Fruit fly (Drosophila melanogaster) whole organism, embryonic: ENCODE data around the gene Obp28a.

Experiments
- CG10543 ChIP-seq: fragments of 200-800 bp; sonication (Bioruptor generic); optimal IDR thresholded peaks from 3 replicates; lab custom pipeline; 2017; ENCODE audit warnings: missing biosample characterization, mild to moderate bottlenecking, missing genetic modification characterization, moderate library complexity
- CG11456 ChIP-seq: fragments of 200-800 bp; sonication (Bioruptor generic); IDR thresholded peaks from 3 replicates; pipeline ENCODE4 v1.3.6; 2022; ENCODE audit warnings: missing biosample characterization, missing genetic modification characterization
- CG14667 ChIP-seq: fragments of 200-800 bp; sonication (Bioruptor generic); IDR thresholded peaks from 2 replicates; pipeline ENCODE4 v1.3.6; 2022; ENCODE audit warnings: missing biosample characterization, missing genetic modification characterization
- CG15601 ChIP-seq: fragments of 200-800 bp; sonication (Bioruptor generic); optimal IDR thresholded peaks from 3 replicates; lab custom pipeline; 2019; ENCODE audit warnings: missing biosample characterization, mild to moderate bottlenecking, missing genetic modification characterization, moderate library complexity
- CG17359 ChIP-seq: fragments of 200-800 bp; sonication (Bioruptor generic); optimal IDR thresholded peaks from 3 replicates; lab custom pipeline; 2018; ENCODE audit warnings: missing biosample characterization, mild to moderate bottlenecking, missing genetic modification characterization, moderate library complexity
- CG17912 ChIP-seq: fragments of 200-800 bp; sonication (Bioruptor generic); optimal IDR thresholded peaks from 2 replicates; lab custom pipeline; 2018; ENCODE audit warnings: missing biosample characterization, mild to moderate bottlenecking, missing genetic modification characterization
- CG1792 ChIP-seq: fragments of 200-800 bp; sonication (Bioruptor generic); optimal IDR thresholded peaks from 2 replicates; lab custom pipeline; 2016; ENCODE audit warnings: missing biosample characterization, missing genetic modification characterization
- CG2120 ChIP-seq: fragments of 200-800 bp; sonication (Bioruptor generic); optimal IDR thresholded peaks from 3 replicates; lab custom pipeline; 2016; ENCODE audit warnings: missing biosample characterization, missing genetic modification characterization
- CG30403 ChIP-seq: fragments of 200-800 bp; sonication (Bioruptor generic); optimal IDR thresholded peaks from 3 replicates; lab custom pipeline; 2016; ENCODE audit warnings: missing biosample characterization, missing genetic modification characterization
- CG31224 ChIP-seq: fragments of 200-800 bp; sonication (Bioruptor generic); IDR thresholded peaks from 2 replicates; pipeline ENCODE4 v1.3.6; 2022; ENCODE audit warnings: missing biosample characterization, missing genetic modification characterization
- CG31365 ChIP-seq: fragments of 200-800 bp; sonication (Bioruptor generic); optimal IDR thresholded peaks from 2 replicates; lab custom pipeline; 2018; ENCODE audit warnings: missing biosample characterization, mild to moderate bottlenecking, missing genetic modification characterization
- CG31441 ChIP-seq: fragments of 200-800 bp; sonication (Bioruptor generic); IDR thresholded peaks from 2 replicates; pipeline ENCODE4 v1.3.6; 2022; ENCODE audit warnings: missing biosample characterization, missing genetic modification characterization
- CG32772 ChIP-seq: fragments of 200-800 bp; sonication (Bioruptor generic); IDR thresholded peaks from 2 replicates; pipeline ENCODE4 v1.3.6; 2022; ENCODE audit warnings: missing biosample characterization, missing genetic modification characterization
- CG33213 ChIP-seq: fragments of 200-800 bp; sonication (Bioruptor generic); optimal IDR thresholded peaks from 3 replicates; lab custom pipeline; 2016; ENCODE audit warnings: missing biosample characterization, missing genetic modification characterization
- CG3838 ChIP-seq: fragments of 200-800 bp; sonication (Bioruptor generic); optimal IDR thresholded peaks from 3 replicates; lab custom pipeline; 2016; ENCODE audit warnings: missing biosample characterization, missing genetic modification characterization
- CG4730 ChIP-seq: fragments of 200-800 bp; sonication (Bioruptor generic); IDR thresholded peaks from 2 replicates; pipeline ENCODE4 v1.3.6; 2022; ENCODE audit warnings: missing biosample characterization, missing genetic modification characterization
- CG7745 ChIP-seq: fragments of 200-800 bp; sonication (Bioruptor generic); optimal IDR thresholded peaks from 2 replicates; lab custom pipeline; 2018; ENCODE audit warnings: missing biosample characterization, mild to moderate bottlenecking, missing genetic modification characterization, moderate library complexity
- CG7839 ChIP-seq: fragments of 200-800 bp; sonication (Bioruptor generic); optimal IDR thresholded peaks from 3 replicates; lab custom pipeline; 2018; ENCODE audit warnings: missing biosample characterization, mild to moderate bottlenecking, missing genetic modification characterization, moderate library complexity
- CG8924 ChIP-seq: fragments of 200-800 bp; optimal IDR thresholded peaks from 3 replicates; lab custom pipeline; 2019; ENCODE audit warnings: missing biosample characterization, mild to moderate bottlenecking, missing genetic modification characterization, moderate library complexity
- CG9797 ChIP-seq: fragments of 200-800 bp; sonication (Bioruptor generic); optimal IDR thresholded peaks from 3 replicates; lab custom pipeline; 2018; ENCODE audit warnings: missing biosample characterization, mild to moderate bottlenecking, missing genetic modification characterization
- CG9817 ChIP-seq: fragments of 200-800 bp; sonication (Bioruptor generic); optimal IDR thresholded peaks from 2 replicates; lab custom pipeline; 2018; ENCODE audit warnings: missing biosample characterization, mild to moderate bottlenecking, missing genetic modification characterization, moderate library complexity
- CG9876 ChIP-seq: fragments of 200-800 bp; sonication (Bioruptor generic); optimal IDR thresholded peaks from 2 replicates; lab custom pipeline; 2016; ENCODE audit warnings: missing biosample characterization, missing genetic modification characterization
- CHES-1-like ChIP-seq: fragments of 200-800 bp; sonication (Bioruptor generic); optimal IDR thresholded peaks from 2 replicates; lab custom pipeline; 2016; ENCODE audit warnings: missing biosample characterization, missing genetic modification characterization
- Doc3 ChIP-seq: fragments of 200-800 bp; sonication (Bioruptor generic); IDR thresholded peaks from 3 replicates; pipeline ENCODE4 v1.3.6; 2022; ENCODE audit warnings: missing biosample characterization, missing genetic modification characterization; ENCODE audit not compliant: partially characterized antibody
- Dref ChIP-seq: fragments of 200-800 bp; sonication (Bioruptor generic); IDR thresholded peaks from 2 replicates; pipeline ENCODE4 v1.3.6; 2022; ENCODE audit warnings: missing biosample characterization, missing genetic modification characterization
- HLH3B ChIP-seq: fragments of 200-800 bp; sonication (Bioruptor generic); IDR thresholded peaks from 2 replicates; pipeline ENCODE4 v1.3.6; 2022; ENCODE audit warnings: missing biosample characterization, missing genetic modification characterization
- Hsf ChIP-seq: fragments of 200-800 bp; sonication (Bioruptor generic); optimal IDR thresholded peaks from 3 replicates; lab custom pipeline; 2016; ENCODE audit warnings: missing biosample characterization, missing genetic modification characterization
- MESR4 ChIP-seq: fragments of 200-800 bp; sonication (Bioruptor generic); optimal IDR thresholded peaks from 2 replicates; lab custom pipeline; 2018; ENCODE audit warnings: missing biosample characterization, mild to moderate bottlenecking, missing genetic modification characterization, moderate library complexity
- Max ChIP-seq: fragments of 200-800 bp; sonication (Bioruptor generic); optimal IDR thresholded peaks from 2 replicates; lab custom pipeline; 2016; ENCODE audit warnings: missing biosample characterization, mild to moderate bottlenecking, missing genetic modification characterization
- Scr ChIP-seq: fragments of 200-800 bp; sonication (Bioruptor generic); IDR thresholded peaks from 2 replicates; pipeline ENCODE4 v1.3.6; 2022; ENCODE audit warnings: missing biosample characterization, missing genetic modification characterization; ENCODE audit not compliant: partially characterized antibody
- Spps ChIP-seq: fragments of 200-800 bp; sonication (Bioruptor generic); optimal IDR thresholded peaks from 2 replicates; lab custom pipeline; 2018; ENCODE audit warnings: missing biosample characterization, mild to moderate bottlenecking, missing genetic modification characterization
- al ChIP-seq: fragments of 200-800 bp; sonication (Bioruptor generic); IDR thresholded peaks from 2 replicates; pipeline ENCODE4 v1.3.6; 2022; ENCODE audit warnings: missing biosample characterization, missing genetic modification characterization
- br ChIP-seq: fragments of >200 bp; optimal IDR thresholded peaks from 2 replicates; lab custom pipeline; 2017
- btn ChIP-seq: fragments of 200-800 bp; sonication (Bioruptor generic); optimal IDR thresholded peaks from 2 replicates; lab custom pipeline; 2016; ENCODE audit warnings: missing biosample characterization, missing genetic modification characterization
- cg ChIP-seq: fragments of 200-800 bp; sonication (Bioruptor generic); optimal IDR thresholded peaks from 3 replicates; lab custom pipeline; 2019; ENCODE audit warnings: missing biosample characterization, mild to moderate bottlenecking, missing genetic modification characterization, moderate library complexity
- dmrt99B ChIP-seq: fragments of 200-800 bp; sonication (Bioruptor generic); optimal IDR thresholded peaks from 2 replicates; lab custom pipeline; 2018; ENCODE audit warnings: missing biosample characterization, mild to moderate bottlenecking, missing genetic modification characterization, moderate library complexity
- fd102C ChIP-seq: fragments of 200-800 bp; sonication (Bioruptor generic); optimal IDR thresholded peaks from 2 replicates; lab custom pipeline; 2018; ENCODE audit warnings: missing biosample characterization, mild to moderate bottlenecking, missing genetic modification characterization, moderate library complexity
- fd64A ChIP-seq: fragments of 200-800 bp; sonication (Bioruptor generic); optimal IDR thresholded peaks from 3 replicates; lab custom pipeline; 2018; ENCODE audit warnings: missing biosample characterization, mild to moderate bottlenecking, missing genetic modification characterization
- grau ChIP-seq: fragments of 200-800 bp; optimal IDR thresholded peaks from 3 replicates; lab custom pipeline; 2019; ENCODE audit warnings: missing biosample characterization, mild to moderate bottlenecking, missing genetic modification characterization, moderate library complexity
- hkb ChIP-seq, 2 experiments: fragments of 200-800 bp in 1 of 2; fragments of >200 bp in 1 of 2; sonication (Bioruptor generic) in 1 of 2; IDR thresholded peaks in 1 of 2; optimal IDR thresholded peaks in 1 of 2; 2 replicates each; pipeline versions ENCODE4 v1.3.6 to Lab custom; 2017 to 2022; ENCODE audit warnings: missing biosample characterization in 1 of 2, missing genetic modification characterization in 1 of 2
- lilli ChIP-seq: fragments of 200-800 bp; sonication (Bioruptor generic); optimal IDR thresholded peaks from 3 replicates; lab custom pipeline; 2016; ENCODE audit warnings: missing biosample characterization, missing genetic modification characterization
- otp ChIP-seq: fragments of 200-800 bp; sonication (Bioruptor generic); IDR thresholded peaks from 3 replicates; pipeline ENCODE4, ENCODE4 v1.3.6; 2022; ENCODE audit warnings: missing biosample characterization, missing genetic modification characterization
- sd ChIP-seq: fragments of 200-800 bp; sonication (Bioruptor generic); optimal IDR thresholded peaks from 3 replicates; lab custom pipeline; 2018; ENCODE audit warnings: missing biosample characterization, mild to moderate bottlenecking, missing genetic modification characterization, moderate library complexity
- sens ChIP-seq: fragments of 200-800 bp; sonication (Bioruptor generic); peaks from one replicate; lab custom pipeline; 2016; ENCODE audit warnings: missing biosample characterization, missing genetic modification characterization
- sens-2 ChIP-seq: fragments of 200-800 bp; sonication (Bioruptor generic); IDR thresholded peaks from 2 replicates; pipeline ENCODE4 v1.3.6; 2022; ENCODE audit warnings: missing biosample characterization, missing genetic modification characterization
- sim ChIP-seq: fragments of 200-800 bp; sonication (Bioruptor generic); IDR thresholded peaks from 2 replicates; pipeline ENCODE4 v1.3.6; 2022; ENCODE audit warnings: missing biosample characterization, missing genetic modification characterization
- sob ChIP-seq: fragments of 200-800 bp; sonication (Bioruptor generic); IDR thresholded peaks from 2 replicates; pipeline ENCODE4 v1.3.6; 2022; ENCODE audit warnings: missing biosample characterization, missing genetic modification characterization
- vnd ChIP-seq: fragments of 200-800 bp; sonication (Bioruptor generic); IDR thresholded peaks from 3 replicates; pipeline ENCODE4 v1.3.6; 2022; ENCODE audit warnings: missing biosample characterization, missing genetic modification characterization; ENCODE audit not compliant: partially characterized antibody
- zen ChIP-seq: fragments of 200-800 bp; sonication (Bioruptor generic); optimal IDR thresholded peaks from 3 replicates; lab custom pipeline; 2018; ENCODE audit warnings: missing biosample characterization, mild to moderate bottlenecking, missing genetic modification characterization, moderate library complexity
- zfh1 ChIP-seq: fragments of 200-800 bp; sonication (Bioruptor generic); IDR thresholded peaks from 3 replicates; pipeline ENCODE4 v1.3.6; 2022; ENCODE audit warnings: missing biosample characterization, missing genetic modification characterization

Gene Obp28a

dm6 chr2L:7541047-7541726 lies 44.0 kb upstream of the Obp28a start (continued):
- no peak for TF ChIP-seq Scr (GFP tag; lab: Robert Waterston, UW)
- TF ChIP-seq HLH3B (GFP tag; lab: Robert Waterston, UW): peak; percentile 37; the same call in 1 of the 2 replicates
- no peak for TF ChIP-seq CG9876 (GFP tag; lab: Kevin White, UChicago)
- peak; percentile 25 for TF ChIP-seq Spps
- no peak for TF ChIP-seq CG3838 (GFP tag; lab: Kevin White, UChicago)
- peak; percentile 22; the same call in 1 of the 2 replicates for TF ChIP-seq CG32772 (GFP tag; lab: Robert Waterston, UW)
- TF ChIP-seq MESR4 (GFP tag; lab: Kevin White, UChicago): no peak
- TF ChIP-seq al (GFP tag; lab: Robert Waterston, UW): no peak
- peak; percentile 38 for TF ChIP-seq CG17359 (tag; lab: Kevin White, UChicago)
- TF ChIP-seq CG14667: peak; percentile 42; the same call in 1 of the 2 replicates
- TF ChIP-seq CG31441: peak; percentile 58; the same call in 1 of the 2 replicates
- TF ChIP-seq CG17912: no peak
- no peak for TF ChIP-seq CHES-1-like (GFP tag; lab: Kevin White, UChicago)
- 0 out of 2 replicates have a peak, but pooled peaks have one; percentile 24 for TF ChIP-seq CG4730
- peak; percentile 20 for TF ChIP-seq CG8924 (tag; lab: Kevin White, UChicago)
- no peak for TF ChIP-seq sens-2 (GFP tag; lab: Robert Waterston, UW)
- TF ChIP-seq CG9817 (tag; lab: Kevin White, UChicago): peak; percentile 14
- no peak for TF ChIP-seq Dref (GFP tag; lab: Robert Waterston, UW)
- no peak for TF ChIP-seq hkb (optimal IDR thresholded peaks at IDR 0.05; lab: Kevin White, UChicago)
- peak; percentile 60 for TF ChIP-seq hkb (GFP tag; IDR thresholded peaks at IDR 0.05; lab: Robert Waterston, UW)
- TF ChIP-seq sens (GFP tag; lab: Kevin White, UChicago): peak; percentile 86
- no peak for TF ChIP-seq cg (GFP tag; lab: Kevin White, UChicago)
- TF ChIP-seq sd: no peak
- TF ChIP-seq fd64A (GFP tag; lab: Kevin White, UChicago): no peak
- TF ChIP-seq sob (GFP tag; lab: Robert Waterston, UW): peak; percentile 49
- no peak for TF ChIP-seq CG31365 (tag; lab: Kevin White, UChicago)
- TF ChIP-seq zen (tag; lab: Kevin White, UChicago): peak; percentile 26
- peak; percentile 30 for TF ChIP-seq CG15601 (tag; lab: Kevin White, UChicago)
- TF ChIP-seq btn (GFP tag; lab: Kevin White, UChicago): no peak
- TF ChIP-seq dmrt99B (tag; lab: Kevin White, UChicago): peak; percentile 49
- TF ChIP-seq CG11456: peak; percentile 43; the same call in 1 of the 3 replicates
- TF ChIP-seq CG33213 (GFP tag; lab: Kevin White, UChicago): peak; percentile 28
- TF ChIP-seq CG7745 (tag; lab: Kevin White, UChicago): no peak
- TF ChIP-seq CG10543 (GFP tag; lab: Kevin White, UChicago): no peak
- TF ChIP-seq zfh1 (GFP tag; lab: Robert Waterston, UW): peak; percentile 60; the same call in 2 of the 3 replicates
- TF ChIP-seq otp (GFP tag; lab: Robert Waterston, UW): no peak
- peak; percentile 60 for TF ChIP-seq grau (tag; lab: Kevin White, UChicago)
- peak; percentile 40 for TF ChIP-seq CG2120 (GFP tag; lab: Kevin White, UChicago)
- peak; percentile 42 for TF ChIP-seq CG30403
- TF ChIP-seq Max (GFP tag; lab: Kevin White, UChicago): peak; percentile 23
- TF ChIP-seq CG31224 (GFP tag; lab: Robert Waterston, UW): 0 out of 2 replicates have a peak, but pooled peaks have one; percentile 28
- no peak for TF ChIP-seq br
- no peak for TF ChIP-seq CG1792
- TF ChIP-seq CG7839: peak; percentile 65
- no peak for TF ChIP-seq fd102C
- TF ChIP-seq Hsf (GFP tag; lab: Kevin White, UChicago): peak; percentile 29
- no peak for TF ChIP-seq Doc3 (GFP tag; lab: Robert Waterston, UW)
- no peak for TF ChIP-seq vnd
- TF ChIP-seq CG9797 (GFP tag; lab: Kevin White, UChicago): no peak
- no peak for TF ChIP-seq sim
- peak; percentile 11 for TF ChIP-seq lilli (GFP tag; lab: Kevin White, UChicago)
